Fruit fly (Drosophila melanogaster) whole organism, embryonic: ENCODE measurements around the gene plx.
A peak's percentile ranks its signal among the peaks of the same experiment; 100 is the strongest.

Experiments used
- Atf6 ChIP-seq: fragments of 200-800 bp; sonication (Bioruptor generic); IDR thresholded peaks from 2 replicates; pipeline ENCODE4 v1.3.6; 2022; ENCODE audit warnings: missing biosample characterization, missing genetic modification characterization
- Bdp1 ChIP-seq: fragments of 200-800 bp; sonication (Bioruptor generic); optimal IDR thresholded peaks from 3 replicates; lab custom pipeline; 2016; ENCODE audit warnings: missing biosample characterization, missing genetic modification characterization
- CG12219 ChIP-seq: fragments of 200-800 bp; sonication (Bioruptor generic); optimal IDR thresholded peaks from 3 replicates; lab custom pipeline; 2018; ENCODE audit warnings: missing biosample characterization, mild to moderate bottlenecking, missing genetic modification characterization
- CG13123 ChIP-seq: fragments of 200-800 bp; sonication (Bioruptor generic); optimal IDR thresholded peaks from 2 replicates; lab custom pipeline; 2016; ENCODE audit warnings: missing biosample characterization, missing genetic modification characterization
- CG13624 ChIP-seq: fragments of 200-800 bp; sonication (Bioruptor generic); optimal IDR thresholded peaks from 2 replicates; lab custom pipeline; 2016; ENCODE audit warnings: missing biosample characterization, missing genetic modification characterization
- CG14860 ChIP-seq: fragments of 200-800 bp; sonication (Bioruptor generic); IDR thresholded peaks from 3 replicates; pipeline ENCODE4 v1.3.6; 2022; ENCODE audit warnings: missing biosample characterization, missing genetic modification characterization; ENCODE audit not compliant: partially characterized antibody
- CG15479 ChIP-seq: fragments of 200-800 bp; sonication (Bioruptor generic); optimal IDR thresholded peaks from 3 replicates; lab custom pipeline; 2019; ENCODE audit warnings: missing biosample characterization, mild to moderate bottlenecking, missing genetic modification characterization, moderate library complexity
- CG15696 ChIP-seq: fragments of 200-800 bp; sonication (Bioruptor generic); optimal IDR thresholded peaks from 2 replicates; lab custom pipeline; 2019; ENCODE audit warnings: missing biosample characterization, mild to moderate bottlenecking, missing genetic modification characterization, moderate library complexity
- CG1792 ChIP-seq: fragments of 200-800 bp; sonication (Bioruptor generic); optimal IDR thresholded peaks from 2 replicates; lab custom pipeline; 2016; ENCODE audit warnings: missing biosample characterization, missing genetic modification characterization
- CG31388 ChIP-seq: fragments of 200-800 bp; sonication (Bioruptor generic); optimal IDR thresholded peaks from 2 replicates; lab custom pipeline; 2016; ENCODE audit warnings: missing biosample characterization, missing genetic modification characterization
- CG31441 ChIP-seq: fragments of 200-800 bp; sonication (Bioruptor generic); IDR thresholded peaks from 2 replicates; pipeline ENCODE4 v1.3.6; 2022; ENCODE audit warnings: missing biosample characterization, missing genetic modification characterization
- CG3847 ChIP-seq: fragments of 200-800 bp; sonication (Bioruptor generic); IDR thresholded peaks from 2 replicates; pipeline ENCODE4 v1.3.6; 2022; ENCODE audit warnings: missing biosample characterization, missing genetic modification characterization
- CG4282 ChIP-seq: fragments of 200-800 bp; sonication (Bioruptor generic); optimal IDR thresholded peaks from 2 replicates; lab custom pipeline; 2016; ENCODE audit warnings: missing biosample characterization, missing genetic modification characterization
- CG5953 ChIP-seq: fragments of 200-800 bp; sonication (Bioruptor generic); IDR thresholded peaks from 2 replicates; pipeline ENCODE4 v1.3.6; 2022; ENCODE audit warnings: missing biosample characterization, missing genetic modification characterization
- CG7963 ChIP-seq: fragments of 200-800 bp; sonication (Bioruptor generic); IDR thresholded peaks from 3 replicates; pipeline ENCODE4 v1.3.6; 2022; ENCODE audit warnings: missing biosample characterization, missing genetic modification characterization; ENCODE audit not compliant: partially characterized antibody
- CG8478 ChIP-seq: fragments of >200 bp; optimal IDR thresholded peaks from 2 replicates; lab custom pipeline; 2018
- CG8924 ChIP-seq: fragments of 200-800 bp; optimal IDR thresholded peaks from 3 replicates; lab custom pipeline; 2019; ENCODE audit warnings: missing biosample characterization, mild to moderate bottlenecking, missing genetic modification characterization, moderate library complexity
- CG8944 ChIP-seq: fragments of 200-800 bp; sonication (Bioruptor generic); optimal IDR thresholded peaks from 3 replicates; lab custom pipeline; 2016; ENCODE audit warnings: missing biosample characterization, missing genetic modification characterization
- CG9797 ChIP-seq: fragments of 200-800 bp; sonication (Bioruptor generic); optimal IDR thresholded peaks from 3 replicates; lab custom pipeline; 2018; ENCODE audit warnings: missing biosample characterization, mild to moderate bottlenecking, missing genetic modification characterization
- Eip74EF ChIP-seq, 2 experiments: fragments of 200-800 bp in 1 of 2; fragments of >200 bp in 1 of 2; sonication (Bioruptor generic) in 1 of 2; optimal IDR thresholded peaks; 2 replicates each; lab custom pipeline; 2017 to 2019; ENCODE audit warnings: missing biosample characterization in 2 of 2, missing genetic modification characterization in 2 of 2, mild to moderate bottlenecking in 1 of 2, moderate library complexity in 1 of 2
- Hsf ChIP-seq: fragments of 200-800 bp; sonication (Bioruptor generic); optimal IDR thresholded peaks from 3 replicates; lab custom pipeline; 2016; ENCODE audit warnings: missing biosample characterization, missing genetic modification characterization
- Kr ChIP-seq: fragments of 200-800 bp; sonication (Bioruptor generic); optimal IDR thresholded peaks from 2 replicates; lab custom pipeline; 2017; ENCODE audit warnings: missing biosample characterization, mild to moderate bottlenecking, missing genetic modification characterization
- Lim3 ChIP-seq: fragments of 200-800 bp; sonication (Bioruptor generic); IDR thresholded peaks from 2 replicates; pipeline ENCODE4 v1.3.6; 2022; ENCODE audit warnings: missing biosample characterization, missing genetic modification characterization
- NK7.1 ChIP-seq: fragments of 200-800 bp; sonication (Bioruptor generic); optimal IDR thresholded peaks from 3 replicates; lab custom pipeline; 2016; ENCODE audit warnings: missing biosample characterization, missing genetic modification characterization
- Six4 ChIP-seq: fragments of 200-800 bp; sonication (Bioruptor generic); optimal IDR thresholded peaks from 2 replicates; lab custom pipeline; 2016; ENCODE audit warnings: missing biosample characterization, missing genetic modification characterization
- Stat92E ChIP-seq, 3 experiments: fragments of >200 bp in 2 of 3; fragments of 200-800 bp in 1 of 3; sonication (Bioruptor generic) in 1 of 3; optimal IDR thresholded peaks; 2 replicates each; lab custom pipeline; 2017 to 2019; ENCODE audit warnings: missing biosample characterization in 3 of 3, missing genetic modification characterization in 3 of 3, mild to moderate bottlenecking in 1 of 3, moderate library complexity in 1 of 3
- ap ChIP-seq: fragments of 200-800 bp; sonication (Bioruptor generic); IDR thresholded peaks from 2 replicates; pipeline ENCODE4 v1.3.6; 2022; ENCODE audit warnings: missing biosample characterization, missing genetic modification characterization
- br ChIP-seq: fragments of >200 bp; optimal IDR thresholded peaks from 2 replicates; lab custom pipeline; 2017
- da ChIP-seq: fragments of 200-800 bp; sonication (Bioruptor generic); optimal IDR thresholded peaks from 2 replicates; lab custom pipeline; 2016; ENCODE audit warnings: missing biosample characterization, missing genetic modification characterization
- dimm ChIP-seq: fragments of 200-800 bp; sonication (Bioruptor generic); IDR thresholded peaks from 2 replicates; pipeline ENCODE4 v1.3.6; 2022; ENCODE audit warnings: missing biosample characterization, missing genetic modification characterization
- disco-r ChIP-seq: fragments of 200-800 bp; sonication (Bioruptor generic); optimal IDR thresholded peaks from 2 replicates; lab custom pipeline; 2016; ENCODE audit warnings: missing biosample characterization, missing genetic modification characterization
- exex ChIP-seq: fragments of 200-800 bp; sonication (Bioruptor generic); optimal IDR thresholded peaks from 4 replicates; lab custom pipeline; 2018; ENCODE audit warnings: missing biosample characterization, mild to moderate bottlenecking, missing genetic modification characterization, moderate library complexity
- fd3F ChIP-seq: fragments of 200-800 bp; sonication (Bioruptor generic); optimal IDR thresholded peaks from 2 replicates; lab custom pipeline; 2018; ENCODE audit warnings: missing biosample characterization, mild to moderate bottlenecking, missing genetic modification characterization, moderate library complexity
- h ChIP-seq: fragments of >200 bp; optimal IDR thresholded peaks from 2 replicates; lab custom pipeline; 2017
- kah ChIP-seq: fragments of 200-800 bp; sonication (Bioruptor generic); optimal IDR thresholded peaks from 2 replicates; lab custom pipeline; 2018; ENCODE audit warnings: missing biosample characterization, mild to moderate bottlenecking, missing genetic modification characterization
- mirr ChIP-seq: fragments of 200-800 bp; sonication (Bioruptor generic); optimal IDR thresholded peaks from 3 replicates; lab custom pipeline; 2018; ENCODE audit warnings: missing biosample characterization, mild to moderate bottlenecking, missing genetic modification characterization
- nmo ChIP-seq: fragments of 200-800 bp; sonication (Bioruptor generic); optimal IDR thresholded peaks from 2 replicates; lab custom pipeline; 2018; ENCODE audit warnings: missing biosample characterization, mild to moderate bottlenecking, missing genetic modification characterization, moderate library complexity
- onecut ChIP-seq: fragments of 200-800 bp; sonication (Bioruptor generic); IDR thresholded peaks from 2 replicates; pipeline ENCODE4 v1.3.6; 2022; ENCODE audit warnings: missing biosample characterization, missing genetic modification characterization
- pnt ChIP-seq: fragments of 200-800 bp; sonication (Bioruptor generic); optimal IDR thresholded peaks from 3 replicates; lab custom pipeline; 2016; ENCODE audit warnings: missing biosample characterization, missing genetic modification characterization
- salm ChIP-seq: fragments of 200-800 bp; sonication (Bioruptor generic); optimal IDR thresholded peaks from 2 replicates; lab custom pipeline; 2018; ENCODE audit warnings: missing biosample characterization, mild to moderate bottlenecking, missing genetic modification characterization
- tgo ChIP-seq: fragments of 200-800 bp; sonication (Bioruptor generic); IDR thresholded peaks from 3 replicates; pipeline ENCODE4 v1.3.6; 2022; ENCODE audit warnings: missing biosample characterization, missing genetic modification characterization
- unpg ChIP-seq: fragments of 200-800 bp; sonication (Bioruptor generic); optimal IDR thresholded peaks from 3 replicates; lab custom pipeline; 2018; ENCODE audit warnings: missing biosample characterization, mild to moderate bottlenecking, missing genetic modification characterization, moderate library complexity
- vvl ChIP-seq: fragments of 200-800 bp; sonication (Bioruptor generic); IDR thresholded peaks from 2 replicates; pipeline ENCODE4 v1.3.6; 2022; ENCODE audit warnings: missing biosample characterization, missing genetic modification characterization
- zen2 ChIP-seq: fragments of 200-800 bp; sonication (Bioruptor generic); IDR thresholded peaks from 3 replicates; pipeline ENCODE4 v1.3.6; 2022; ENCODE audit warnings: missing biosample characterization, missing genetic modification characterization; ENCODE audit not compliant: partially characterized antibody
- zf30C ChIP-seq: fragments of 200-800 bp; sonication (Bioruptor generic); optimal IDR thresholded peaks from 3 replicates; lab custom pipeline; 2018; ENCODE audit warnings: missing biosample characterization, mild to moderate bottlenecking, missing genetic modification characterization

The plx gene

dm6 chr3R:5736305-5736869 lies 50.7 kb downstream of the plx start, which contains the start of the genes CG2100 and CG1236 (continued):
- TF ChIP-seq CG3847 (peak; percentile 63), br (lab: Kevin White, UChicago) (no peak), h (no peak), CG12219 (GFP tag; lab: Kevin White, UChicago) (peak; percentile 50), mirr (GFP tag; lab: Kevin White, UChicago) (no peak), CG13624 (GFP tag; lab: Kevin White, UChicago) (peak; percentile 44), zf30C (no peak), CG15696 (tag; lab: Kevin White, UChicago) (peak; percentile 84), Kr (GFP tag; lab: Kevin White, UChicago) (no peak), unpg (GFP tag; lab: Kevin White, UChicago) (peak; percentile 84), onecut (GFP tag; lab: Robert Waterston, UW) (peak; percentile 68), kah (GFP tag; lab: Kevin White, UChicago) (peak; percentile 85), CG8944 (GFP tag; lab: Kevin White, UChicago) (peak; percentile 40), disco-r (GFP tag; lab: Kevin White, UChicago) (peak; percentile 22), CG4282 (GFP tag; lab: Kevin White, UChicago) (no peak), da (no peak), dimm (peak; percentile 43; the same call in 1 of the 2 replicates), Bdp1 (GFP tag; lab: Kevin White, UChicago) (peak; percentile 19), Stat92E (GFP tag; optimal IDR thresholded peaks at IDR 0.05; lab: Kevin White, UChicago) (peak in 1 of 3 experiments; percentile 54), vvl (GFP tag; lab: Robert Waterston, UW) (peak; percentile 76; the same call in 1 of the 2 replicates), NK7.1 (no peak), CG15479 (GFP tag; lab: Kevin White, UChicago) (peak; percentile 2), CG13123 (peak; percentile 27), ap (no peak; the same call in 1 of the 2 replicates), Eip74EF (GFP tag; optimal IDR thresholded peaks at IDR 0.05; lab: Kevin White, UChicago) (peak in 1 of 2 experiments; percentile 83), Atf6 (GFP tag; lab: Robert Waterston, UW) (peak; percentile 29; the same call in 1 of the 2 replicates), CG9797 (GFP tag; lab: Kevin White, UChicago) (peak; percentile 58), CG8478 (lab: Kevin White, UChicago) (no peak), CG31441 (GFP tag; lab: Robert Waterston, UW) (peak; percentile 95), CG31388 (GFP tag; lab: Kevin White, UChicago) (peak; percentile 31), Hsf (GFP tag; lab: Kevin White, UChicago) (peak; percentile 60), pnt (GFP tag; lab: Kevin White, UChicago) (no peak), CG14860 (no peak), tgo (peak; percentile 82), CG5953 (GFP tag; lab: Robert Waterston, UW) (peak; percentile 62), CG8924 (tag; lab: Kevin White, UChicago) (peak; percentile 94), CG7963 (GFP tag; lab: Robert Waterston, UW) (no peak), nmo (GFP tag; lab: Kevin White, UChicago) (peak; percentile 95), exex (tag; lab: Kevin White, UChicago) (peak; percentile 42), fd3F (GFP tag; lab: Kevin White, UChicago) (peak; percentile 82), zen2 (GFP tag; lab: Robert Waterston, UW) (no peak), CG1792 (GFP tag; lab: Kevin White, UChicago) (peak; percentile 7), Six4 (GFP tag; lab: Kevin White, UChicago) (peak; percentile 78), Lim3 (GFP tag; lab: Robert Waterston, UW) (no peak), salm (tag; lab: Kevin White, UChicago) (peak; percentile 80)
